Fruit fly (Drosophila melanogaster) whole organism, embryonic: ENCODE measurements around the gene CG5500.

Source experiments
- Atf6 ChIP-seq: fragments of 200-800 bp; sonication (Bioruptor generic); IDR thresholded peaks from 2 replicates; pipeline ENCODE4 v1.3.6; 2022; ENCODE audit warnings: missing biosample characterization, missing genetic modification characterization
- Awh ChIP-seq: fragments of 200-800 bp; sonication (Bioruptor generic); IDR thresholded peaks from 2 replicates; pipeline ENCODE4, ENCODE4 v1.3.6; 2022; ENCODE audit warnings: missing biosample characterization, missing genetic modification characterization
- CG10959 ChIP-seq: fragments of 200-800 bp; sonication (Bioruptor generic); IDR thresholded peaks from 2 replicates; pipeline ENCODE4 v1.3.6; 2022; ENCODE audit warnings: missing biosample characterization, missing genetic modification characterization
- CG11085 ChIP-seq: fragments of 200-800 bp; sonication (Bioruptor generic); IDR thresholded peaks from 2 replicates; pipeline ENCODE4 v1.3.6; 2022; ENCODE audit warnings: missing biosample characterization, missing genetic modification characterization
- CG11247 ChIP-seq: fragments of 200-800 bp; sonication (Bioruptor generic); IDR thresholded peaks from 2 replicates; pipeline ENCODE4 v1.3.6; 2022; ENCODE audit warnings: missing biosample characterization, missing genetic modification characterization
- CG11696 ChIP-seq: fragments of 200-800 bp; sonication (Bioruptor generic); IDR thresholded peaks from 2 replicates; pipeline ENCODE4 v1.3.6; 2022; ENCODE audit warnings: missing biosample characterization, missing genetic modification characterization
- CG12299 ChIP-seq: fragments of 200-800 bp; sonication (Bioruptor generic); optimal IDR thresholded peaks from 2 replicates; lab custom pipeline; 2018; ENCODE audit warnings: missing biosample characterization, mild to moderate bottlenecking, missing genetic modification characterization
- CG13296 ChIP-seq: fragments of 200-800 bp; sonication (Bioruptor generic); optimal IDR thresholded peaks from 3 replicates; lab custom pipeline; 2018; ENCODE audit warnings: missing biosample characterization, mild to moderate bottlenecking, missing genetic modification characterization
- CG15479 ChIP-seq: fragments of 200-800 bp; sonication (Bioruptor generic); optimal IDR thresholded peaks from 3 replicates; lab custom pipeline; 2019; ENCODE audit warnings: missing biosample characterization, mild to moderate bottlenecking, missing genetic modification characterization, moderate library complexity
- CG17186 ChIP-seq: fragments of 200-800 bp; sonication (Bioruptor generic); optimal IDR thresholded peaks from 3 replicates; lab custom pipeline; 2017; ENCODE audit warnings: missing biosample characterization, missing genetic modification reagents, missing genetic modification characterization
- CG17802 ChIP-seq: fragments of 200-800 bp; sonication (Bioruptor generic); optimal IDR thresholded peaks from 2 replicates; lab custom pipeline; 2018; ENCODE audit warnings: missing biosample characterization, mild to moderate bottlenecking, missing genetic modification characterization, moderate library complexity
- CG17912 ChIP-seq: fragments of 200-800 bp; sonication (Bioruptor generic); optimal IDR thresholded peaks from 2 replicates; lab custom pipeline; 2018; ENCODE audit warnings: missing biosample characterization, mild to moderate bottlenecking, missing genetic modification characterization
- CG2889 ChIP-seq: fragments of 200-800 bp; sonication (Bioruptor generic); IDR thresholded peaks from 3 replicates; pipeline ENCODE4 v1.3.6; 2022; ENCODE audit warnings: missing biosample characterization, missing genetic modification characterization
- CG33213 ChIP-seq: fragments of 200-800 bp; sonication (Bioruptor generic); optimal IDR thresholded peaks from 3 replicates; lab custom pipeline; 2016; ENCODE audit warnings: missing biosample characterization, missing genetic modification characterization
- CG4820 ChIP-seq: fragments of 200-800 bp; sonication (Bioruptor generic); optimal IDR thresholded peaks from 3 replicates; lab custom pipeline; 2016; ENCODE audit warnings: missing biosample characterization, missing genetic modification characterization
- CG5953 ChIP-seq: fragments of 200-800 bp; sonication (Bioruptor generic); IDR thresholded peaks from 2 replicates; pipeline ENCODE4 v1.3.6; 2022; ENCODE audit warnings: missing biosample characterization, missing genetic modification characterization
- CG6175 ChIP-seq: fragments of 200-800 bp; sonication (Bioruptor generic); IDR thresholded peaks from 3 replicates; pipeline ENCODE4 v1.3.6; 2022; ENCODE audit warnings: missing biosample characterization, missing genetic modification characterization
- CG6854 ChIP-seq: fragments of 200-800 bp; sonication (Bioruptor generic); optimal IDR thresholded peaks from 3 replicates; lab custom pipeline; 2017; ENCODE audit warnings: missing biosample characterization, mild to moderate bottlenecking, missing genetic modification characterization
- CG7556 ChIP-seq: fragments of 200-800 bp; sonication (Bioruptor generic); optimal IDR thresholded peaks from 2 replicates; lab custom pipeline; 2017; ENCODE audit warnings: missing biosample characterization, mild to moderate bottlenecking, missing genetic modification characterization
- CG7786 ChIP-seq: fragments of 200-800 bp; sonication (Bioruptor generic); optimal IDR thresholded peaks from 2 replicates; lab custom pipeline; 2016; ENCODE audit warnings: missing biosample characterization, missing genetic modification characterization
- CG8765 ChIP-seq: fragments of 200-800 bp; sonication (Bioruptor generic); IDR thresholded peaks from 2 replicates; pipeline ENCODE4 v1.3.6; 2022; ENCODE audit warnings: missing biosample characterization, missing genetic modification characterization
- CG9609 ChIP-seq: fragments of 200-800 bp; sonication (Bioruptor generic); optimal IDR thresholded peaks from 3 replicates; lab custom pipeline; 2016; ENCODE audit warnings: missing biosample characterization, missing genetic modification characterization
- CG9932 ChIP-seq: fragments of 200-800 bp; sonication (Bioruptor generic); IDR thresholded peaks from 2 replicates; pipeline ENCODE4 v1.3.6; 2022; ENCODE audit warnings: missing biosample characterization, missing genetic modification characterization
- CTCF ChIP-seq: fragments of 200-800 bp; sonication (Bioruptor generic); optimal IDR thresholded peaks from 2 replicates; lab custom pipeline; 2017; ENCODE audit warnings: missing biosample characterization, mild to moderate bottlenecking, missing genetic modification characterization, moderate library complexity
- Dp ChIP-seq: fragments of 200-800 bp; sonication (Bioruptor generic); optimal IDR thresholded peaks from 2 replicates; lab custom pipeline; 2018; ENCODE audit warnings: missing biosample characterization, mild to moderate bottlenecking, missing genetic modification characterization, moderate library complexity
- E2f1 ChIP-seq: fragments of 200-800 bp; sonication (Bioruptor generic); IDR thresholded peaks from 2 replicates; pipeline ENCODE4 v1.3.6; 2022; ENCODE audit warnings: missing biosample characterization, missing genetic modification characterization
- H2.0 ChIP-seq: fragments of 200-800 bp; sonication (Bioruptor generic); IDR thresholded peaks from 2 replicates; pipeline ENCODE4 v1.3.6; 2022; ENCODE audit warnings: missing biosample characterization, missing genetic modification characterization
- Kr ChIP-seq: fragments of 200-800 bp; sonication (Bioruptor generic); optimal IDR thresholded peaks from 2 replicates; lab custom pipeline; 2017; ENCODE audit warnings: missing biosample characterization, mild to moderate bottlenecking, missing genetic modification characterization
- NC2α ChIP-seq: fragments of 200-800 bp; sonication (Bioruptor generic); optimal IDR thresholded peaks from 2 replicates; lab custom pipeline; 2016; ENCODE audit warnings: missing biosample characterization, missing genetic modification characterization
- Rfx ChIP-seq: fragments of 200-800 bp; sonication (Bioruptor generic); IDR thresholded peaks from 2 replicates; pipeline ENCODE4 v1.3.6; 2022; ENCODE audit warnings: missing biosample characterization, missing genetic modification characterization
- Scr ChIP-seq: fragments of 200-800 bp; sonication (Bioruptor generic); IDR thresholded peaks from 2 replicates; pipeline ENCODE4 v1.3.6; 2022; ENCODE audit warnings: missing biosample characterization, missing genetic modification characterization; ENCODE audit not compliant: partially characterized antibody
- Sin3A ChIP-seq: fragments of >200 bp; optimal IDR thresholded peaks from 2 replicates; lab custom pipeline; 2018
- Xbp1 ChIP-seq: fragments of 200-800 bp; sonication (Bioruptor generic); optimal IDR thresholded peaks from 3 replicates; lab custom pipeline; 2016; ENCODE audit warnings: missing biosample characterization, mild to moderate bottlenecking, missing genetic modification characterization
- Xrp1 ChIP-seq: fragments of 200-800 bp; sonication (Bioruptor generic); IDR thresholded peaks from 2 replicates; pipeline ENCODE4 v1.3.6; 2022; ENCODE audit warnings: missing biosample characterization, missing genetic modification characterization
- aop ChIP-seq: fragments of 200-800 bp; sonication (Bioruptor generic); IDR thresholded peaks from 2 replicates; pipeline ENCODE4 v1.3.6; 2022; ENCODE audit warnings: missing biosample characterization, missing genetic modification characterization
- ara ChIP-seq: fragments of 200-800 bp; sonication (Bioruptor generic); IDR thresholded peaks from 2 replicates; pipeline ENCODE4 v1.3.6; 2022; ENCODE audit warnings: missing biosample characterization, missing genetic modification characterization
- bcd ChIP-seq: fragments of 200-800 bp; sonication (Bioruptor generic); optimal IDR thresholded peaks from 2 replicates; lab custom pipeline; 2017; ENCODE audit warnings: missing biosample characterization, mild to moderate bottlenecking, missing genetic modification characterization
- croc ChIP-seq: fragments of 200-800 bp; sonication (Bioruptor generic); conservative IDR thresholded peaks from 3 replicates; pipeline ENCODE4 v1.3.6; 2022; ENCODE audit warnings: missing biosample characterization, missing genetic modification characterization
- ewg ChIP-seq: fragments of 200-800 bp; sonication (Bioruptor generic); optimal IDR thresholded peaks from 3 replicates; lab custom pipeline; 2017; ENCODE audit warnings: mild to moderate bottlenecking, missing biosample characterization, missing genetic modification reagents, missing genetic modification characterization
- fd102C ChIP-seq: fragments of 200-800 bp; sonication (Bioruptor generic); optimal IDR thresholded peaks from 2 replicates; lab custom pipeline; 2018; ENCODE audit warnings: missing biosample characterization, mild to moderate bottlenecking, missing genetic modification characterization, moderate library complexity
- ftz-f1 ChIP-seq: fragments of 200-800 bp; sonication (Bioruptor generic); optimal IDR thresholded peaks from 2 replicates; lab custom pipeline; 2016; ENCODE audit warnings: missing biosample characterization, missing genetic modification characterization
- odd ChIP-seq: fragments of 200-800 bp; sonication (Bioruptor generic); optimal IDR thresholded peaks from 2 replicates; lab custom pipeline; 2017; ENCODE audit warnings: missing biosample characterization, mild to moderate bottlenecking, missing genetic modification characterization
- phol ChIP-seq: fragments of 200-800 bp; sonication (Bioruptor generic); optimal IDR thresholded peaks from 3 replicates; lab custom pipeline; 2018; ENCODE audit warnings: missing biosample characterization, mild to moderate bottlenecking, missing genetic modification characterization, moderate library complexity
- sens-2 ChIP-seq: fragments of 200-800 bp; sonication (Bioruptor generic); IDR thresholded peaks from 2 replicates; pipeline ENCODE4 v1.3.6; 2022; ENCODE audit warnings: missing biosample characterization, missing genetic modification characterization
- sima ChIP-seq: fragments of 200-800 bp; sonication (Bioruptor generic); optimal IDR thresholded peaks from 2 replicates; lab custom pipeline; 2016; ENCODE audit warnings: missing biosample characterization, missing genetic modification characterization
- sna ChIP-seq: fragments of 200-800 bp; sonication (Bioruptor generic); IDR thresholded peaks from 2 replicates; pipeline ENCODE4 v1.3.6; 2022; ENCODE audit warnings: missing biosample characterization, missing genetic modification characterization; ENCODE audit not compliant: partially characterized antibody
- sqz ChIP-seq: fragments of 200-800 bp; sonication (Bioruptor generic); optimal IDR thresholded peaks from 3 replicates; lab custom pipeline; 2018; ENCODE audit warnings: missing biosample characterization, mild to moderate bottlenecking, missing genetic modification characterization
- stc ChIP-seq: fragments of 200-800 bp; sonication (Bioruptor generic); IDR thresholded peaks from 2 replicates; pipeline ENCODE4 v1.3.6; 2022; ENCODE audit warnings: missing biosample characterization, missing genetic modification characterization
- toy ChIP-seq: fragments of 200-800 bp; sonication (Bioruptor generic); IDR thresholded peaks from 2 replicates; pipeline ENCODE4 v1.3.6; 2022; ENCODE audit warnings: missing biosample characterization, missing genetic modification characterization
- trh ChIP-seq: fragments of 200-800 bp; sonication (Bioruptor generic); optimal IDR thresholded peaks from 2 replicates; lab custom pipeline; 2016; ENCODE audit warnings: missing biosample characterization, missing genetic modification characterization
- tup ChIP-seq: fragments of 200-800 bp; sonication (Bioruptor generic); optimal IDR thresholded peaks from 2 replicates; lab custom pipeline; 2016; ENCODE audit warnings: missing biosample characterization, mild to moderate bottlenecking, missing genetic modification characterization, moderate library complexity
- vfl ChIP-seq: fragments of 200-800 bp; sonication (Bioruptor generic); optimal IDR thresholded peaks from 2 replicates; lab custom pipeline; 2016; ENCODE audit warnings: missing biosample characterization, missing genetic modification characterization
- zfh2 ChIP-seq: fragments of 200-800 bp; sonication (Bioruptor generic); optimal IDR thresholded peaks from 2 replicates; lab custom pipeline; 2016; ENCODE audit warnings: missing biosample characterization, missing genetic modification characterization

CG5500 gene

dm6 chr3R:26923830-26924333 lies 47.5 kb downstream of the CG5500 start (continued):
- no peak for TF ChIP-seq ara
- no peak for TF ChIP-seq Sin3A (lab: Kevin White, UChicago)
- no peak for TF ChIP-seq Kr
- no peak for TF ChIP-seq CG9932 (GFP tag; lab: Robert Waterston, UW)
- TF ChIP-seq phol (tag; lab: Kevin White, UChicago) = peak; percentile 53
- no peak for TF ChIP-seq toy (GFP tag; lab: Robert Waterston, UW)
- peak; percentile 12; the same call in 1 of the 2 replicates for TF ChIP-seq Atf6
- peak; percentile 37 for TF ChIP-seq CG12299 (tag; lab: Kevin White, UChicago)
- TF ChIP-seq CG6854 = peak; percentile 56
- TF ChIP-seq trh (GFP tag; lab: Kevin White, UChicago) = no peak
- TF ChIP-seq E2f1 (GFP tag; lab: Robert Waterston, UW) = no peak
- 0 out of 2 replicates have a peak, but pooled peaks have one; percentile 13 for TF ChIP-seq Awh (GFP tag; lab: Robert Waterston, UW)
- TF ChIP-seq CG9609 (GFP tag; lab: Kevin White, UChicago) = no peak
- no peak for TF ChIP-seq CG11085 (GFP tag; lab: Robert Waterston, UW)
- no peak for TF ChIP-seq tup (GFP tag; lab: Kevin White, UChicago)
- no peak for TF ChIP-seq H2.0
- no peak for TF ChIP-seq CG10959 (GFP tag; lab: Robert Waterston, UW)
- TF ChIP-seq aop (GFP tag; lab: Robert Waterston, UW) = no peak
- no peak for TF ChIP-seq Xrp1 (GFP tag; lab: Robert Waterston, UW)
- TF ChIP-seq CG17912 (GFP tag; lab: Kevin White, UChicago) = no peak
- no peak for TF ChIP-seq CG7786
- TF ChIP-seq CG11696 (GFP tag; lab: Robert Waterston, UW) = peak; percentile 68
- no peak for TF ChIP-seq CG11247 (GFP tag; lab: Robert Waterston, UW)
- TF ChIP-seq sens-2 (GFP tag; lab: Robert Waterston, UW) = no peak
- no peak for TF ChIP-seq CG17802 (tag; lab: Kevin White, UChicago)
- peak; percentile 48 for TF ChIP-seq bcd (GFP tag; lab: Kevin White, UChicago)
- no peak for TF ChIP-seq sna (GFP tag; lab: Robert Waterston, UW)
- TF ChIP-seq CG7556 = peak; percentile 49
- TF ChIP-seq CG17186 = no peak
- TF ChIP-seq sima (GFP tag; lab: Kevin White, UChicago) = peak; percentile 9
- peak; percentile 64 for TF ChIP-seq Rfx
- peak; percentile 9 for TF ChIP-seq CTCF (GFP tag; lab: Kevin White, UChicago)
- no peak for TF ChIP-seq CG15479
- 0 out of 2 replicates have a peak, but pooled peaks have one; percentile 5 for TF ChIP-seq stc (GFP tag; lab: Robert Waterston, UW)
- TF ChIP-seq vfl (GFP tag; lab: Kevin White, UChicago) = no peak
- peak; percentile 62 for TF ChIP-seq sqz (GFP tag; lab: Kevin White, UChicago)
- TF ChIP-seq CG8765 (GFP tag; lab: Robert Waterston, UW) = no peak
- TF ChIP-seq CG5953 (GFP tag; lab: Robert Waterston, UW) = no peak
- peak; percentile 54 for TF ChIP-seq odd (GFP tag; lab: Kevin White, UChicago)
- 0 out of 3 replicates have a peak, but pooled peaks have one; percentile 15 for TF ChIP-seq croc (GFP tag; lab: Robert Waterston, UW)
- TF ChIP-seq CG13296 (GFP tag; lab: Kevin White, UChicago) = peak; percentile 74
- TF ChIP-seq Dp (GFP tag; lab: Kevin White, UChicago) = no peak
- no peak for TF ChIP-seq CG2889
- no peak for TF ChIP-seq NC2α (GFP tag; lab: Kevin White, UChicago)
- TF ChIP-seq ftz-f1 (GFP tag; lab: Kevin White, UChicago) = no peak
- no peak for TF ChIP-seq zfh2 (GFP tag; lab: Kevin White, UChicago)
- no peak for TF ChIP-seq fd102C (GFP tag; lab: Kevin White, UChicago)
- TF ChIP-seq ewg (GFP tag; lab: Kevin White, UChicago) = no peak
- TF ChIP-seq CG33213 = no peak
- no peak for TF ChIP-seq Scr (GFP tag; lab: Robert Waterston, UW)
- TF ChIP-seq Xbp1 (GFP tag; lab: Kevin White, UChicago) = no peak
- TF ChIP-seq CG4820 (GFP tag; lab: Kevin White, UChicago) = no peak
- no peak for TF ChIP-seq CG6175
